Fruit fly (Drosophila melanogaster) whole organism, embryonic: ENCODE results near the gene Srrm234.

Experiments
- BEAF-32 ChIP-seq: fragments of 200-800 bp; sonication (Bioruptor generic); optimal IDR thresholded peaks from 3 replicates; lab custom pipeline; 2017; ENCODE audit warnings: missing biosample characterization, missing genetic modification characterization, mild to moderate bottlenecking, moderate library complexity, missing genetic modification reagents
- Bgb ChIP-seq: fragments of 200-800 bp; sonication (Bioruptor generic); IDR thresholded peaks from 2 replicates; pipeline ENCODE4 v1.3.6; 2022; ENCODE audit warnings: missing biosample characterization, missing genetic modification characterization; ENCODE audit not compliant: partially characterized antibody
- CG11093 ChIP-seq: fragments of 200-800 bp; sonication (Bioruptor generic); IDR thresholded peaks from 3 replicates; pipeline ENCODE4 v1.3.6; 2022; ENCODE audit warnings: missing biosample characterization, missing genetic modification characterization
- CG11560 ChIP-seq: fragments of 200-800 bp; sonication (Bioruptor generic); IDR thresholded peaks from 3 replicates; pipeline ENCODE4 v1.3.6; 2022; ENCODE audit warnings: missing biosample characterization, missing genetic modification characterization
- CG13287 ChIP-seq: fragments of 200-800 bp; sonication (Bioruptor generic); IDR thresholded peaks from 2 replicates; pipeline ENCODE4 v1.3.6; 2022; ENCODE audit warnings: missing biosample characterization, missing genetic modification characterization; ENCODE audit not compliant: partially characterized antibody
- CG15514 ChIP-seq: fragments of 200-800 bp; sonication (Bioruptor generic); optimal IDR thresholded peaks from 3 replicates; lab custom pipeline; 2017; ENCODE audit warnings: missing biosample characterization, missing genetic modification characterization, mild to moderate bottlenecking, moderate library complexity, missing genetic modification reagents
- CG1602 ChIP-seq: fragments of 200-800 bp; sonication (Bioruptor generic); optimal IDR thresholded peaks from 3 replicates; lab custom pipeline; 2016; ENCODE audit warnings: missing biosample characterization, missing genetic modification characterization
- CG1603 ChIP-seq: fragments of 200-800 bp; sonication (Bioruptor generic); optimal IDR thresholded peaks from 2 replicates; lab custom pipeline; 2019; ENCODE audit warnings: missing biosample characterization, mild to moderate bottlenecking, missing genetic modification characterization, moderate library complexity
- CG1647 ChIP-seq: fragments of 200-800 bp; sonication (Bioruptor generic); optimal IDR thresholded peaks from 3 replicates; lab custom pipeline; 2016; ENCODE audit warnings: missing biosample characterization, missing genetic modification characterization
- CG3065 ChIP-seq: fragments of 200-800 bp; sonication (Bioruptor generic); optimal IDR thresholded peaks from 2 replicates; lab custom pipeline; 2016; ENCODE audit warnings: missing biosample characterization, missing genetic modification characterization
- CG31441 ChIP-seq: fragments of 200-800 bp; sonication (Bioruptor generic); IDR thresholded peaks from 2 replicates; pipeline ENCODE4 v1.3.6; 2022; ENCODE audit warnings: missing biosample characterization, missing genetic modification characterization
- CG4617 ChIP-seq: fragments of 200-800 bp; sonication (Bioruptor generic); optimal IDR thresholded peaks from 3 replicates; lab custom pipeline; 2016; ENCODE audit warnings: missing biosample characterization, missing genetic modification characterization, borderline replicate concordance
- CG6175 ChIP-seq: fragments of 200-800 bp; sonication (Bioruptor generic); IDR thresholded peaks from 3 replicates; pipeline ENCODE4 v1.3.6; 2022; ENCODE audit warnings: missing biosample characterization, missing genetic modification characterization
- CG6791 ChIP-seq: fragments of 200-800 bp; sonication (Bioruptor generic); IDR thresholded peaks from 3 replicates; pipeline ENCODE4 v1.3.6; 2022; ENCODE audit warnings: missing biosample characterization, missing genetic modification characterization; ENCODE audit not compliant: partially characterized antibody
- CG7786 ChIP-seq: fragments of 200-800 bp; sonication (Bioruptor generic); optimal IDR thresholded peaks from 2 replicates; lab custom pipeline; 2016; ENCODE audit warnings: missing biosample characterization, missing genetic modification characterization
- D ChIP-seq, 2 experiments: fragments of 200-800 bp in 1 of 2; fragments of >200 bp in 1 of 2; sonication (Bioruptor generic) in 1 of 2; optimal IDR thresholded peaks; 2 replicates in 1 of 2; 3 replicates in 1 of 2; lab custom pipeline; 2017; ENCODE audit warnings: mild to moderate bottlenecking in 1 of 2, missing biosample characterization in 1 of 2, missing genetic modification characterization in 1 of 2, missing genetic modification reagents in 1 of 2
- Dll ChIP-seq: fragments of 200-800 bp; sonication (Bioruptor generic); IDR thresholded peaks from 4 replicates; pipeline ENCODE4 v1.3.6; 2022; ENCODE audit warnings: missing biosample characterization, missing genetic modification characterization; ENCODE audit not compliant: partially characterized antibody
- Doc3 ChIP-seq: fragments of 200-800 bp; sonication (Bioruptor generic); IDR thresholded peaks from 3 replicates; pipeline ENCODE4 v1.3.6; 2022; ENCODE audit warnings: missing biosample characterization, missing genetic modification characterization; ENCODE audit not compliant: partially characterized antibody
- Drgx ChIP-seq: fragments of 200-800 bp; sonication (Bioruptor generic); IDR thresholded peaks from 2 replicates; pipeline ENCODE4 v1.3.6; 2022; ENCODE audit warnings: missing biosample characterization, missing genetic modification characterization
- H15 ChIP-seq: fragments of 200-800 bp; sonication (Bioruptor generic); IDR thresholded peaks from 3 replicates; pipeline ENCODE4 v1.3.6; 2022; ENCODE audit warnings: missing biosample characterization, missing genetic modification characterization
- HHEX ChIP-seq: fragments of 200-800 bp; sonication (Bioruptor generic); optimal IDR thresholded peaks from 3 replicates; lab custom pipeline; 2017; ENCODE audit warnings: missing biosample characterization, mild to moderate bottlenecking, missing genetic modification characterization, missing genetic modification reagents
- Hand ChIP-seq: fragments of 200-800 bp; sonication (Bioruptor generic); optimal IDR thresholded peaks from 2 replicates; lab custom pipeline; 2017; ENCODE audit warnings: mild to moderate bottlenecking, missing biosample characterization, missing genetic modification reagents, missing genetic modification characterization
- Hr78 ChIP-seq, 2 experiments: fragments of 200-800 bp in 1 of 2; fragments of >200 bp in 1 of 2; sonication (Bioruptor generic) in 1 of 2; optimal IDR thresholded peaks; 2 replicates each; lab custom pipeline; 2017 to 2019; ENCODE audit warnings: missing biosample characterization in 2 of 2, missing genetic modification characterization in 2 of 2, mild to moderate bottlenecking in 1 of 2, moderate library complexity in 1 of 2
- MBD-R2 ChIP-seq: fragments of 200-800 bp; sonication (Bioruptor generic); IDR thresholded peaks from 2 replicates; pipeline ENCODE4 v1.3.6; 2022; ENCODE audit warnings: missing biosample characterization, missing genetic modification characterization
- Med ChIP-seq: fragments of 200-800 bp; sonication (Bioruptor generic); peaks from one replicate; lab custom pipeline; 2016; ENCODE audit warnings: missing biosample characterization, missing genetic modification characterization, mild to moderate bottlenecking, inconsistent platforms, moderate library complexity
- NfI ChIP-seq: fragments of 200-800 bp; sonication (Bioruptor generic); optimal IDR thresholded peaks from 3 replicates; lab custom pipeline; 2018; ENCODE audit warnings: missing biosample characterization, mild to moderate bottlenecking, missing genetic modification characterization, moderate library complexity
- PHDP ChIP-seq: fragments of 200-800 bp; sonication (Bioruptor generic); optimal IDR thresholded peaks from 3 replicates; lab custom pipeline; 2018; ENCODE audit warnings: missing biosample characterization, mild to moderate bottlenecking, missing genetic modification characterization, moderate library complexity
- Ravus ChIP-seq: fragments of 200-800 bp; sonication (Bioruptor generic); IDR thresholded peaks from 2 replicates; pipeline ENCODE4 v1.3.6; 2022; ENCODE audit warnings: missing biosample characterization, missing genetic modification characterization
- Tbp ChIP-seq: fragments of >200 bp; optimal IDR thresholded peaks from 2 replicates; lab custom pipeline; 2018; ENCODE audit warnings: missing biosample characterization, missing genetic modification characterization
- Trl ChIP-seq, 3 experiments: fragments of >200 bp in 2 of 3; fragments of 200-800 bp in 1 of 3; sonication (Bioruptor generic) in 1 of 3; optimal IDR thresholded peaks; 2 replicates in 1 of 3; 3 replicates in 2 of 3; lab custom pipeline; 2016 to 2017; ENCODE audit warnings: missing biosample characterization in 1 of 3, missing genetic modification characterization in 1 of 3
- YL-1 ChIP-seq: fragments of 200-800 bp; sonication (Bioruptor generic); optimal IDR thresholded peaks from 3 replicates; lab custom pipeline; 2017; ENCODE audit warnings: missing biosample characterization, mild to moderate bottlenecking, missing genetic modification characterization
- amos ChIP-seq: fragments of 200-800 bp; sonication (Bioruptor generic); IDR thresholded peaks from 2 replicates; pipeline ENCODE4 v1.3.6; 2022; ENCODE audit warnings: missing biosample characterization, missing genetic modification characterization; ENCODE audit not compliant: partially characterized antibody
- bbx ChIP-seq: fragments of 200-800 bp; sonication (Bioruptor generic); IDR thresholded peaks from 2 replicates; pipeline ENCODE4 v1.3.6; 2022; ENCODE audit warnings: missing biosample characterization, missing genetic modification characterization; ENCODE audit not compliant: partially characterized antibody
- bsh ChIP-seq, 2 experiments: fragments of 200-800 bp; sonication (Bioruptor generic); optimal IDR thresholded peaks; 2 replicates each; lab custom pipeline; 2017 to 2018; ENCODE audit warnings: mild to moderate bottlenecking in 2 of 2, missing biosample characterization in 2 of 2, missing genetic modification characterization in 2 of 2, moderate library complexity in 1 of 2
- chn ChIP-seq: fragments of 200-800 bp; sonication (Bioruptor generic); optimal IDR thresholded peaks from 2 replicates; lab custom pipeline; 2016; ENCODE audit warnings: missing biosample characterization, missing genetic modification characterization
- emc ChIP-seq: fragments of 200-800 bp; sonication (Bioruptor generic); optimal IDR thresholded peaks from 2 replicates; lab custom pipeline; 2016; ENCODE audit warnings: missing biosample characterization, missing genetic modification characterization
- gce ChIP-seq: fragments of 200-800 bp; sonication (Bioruptor generic); IDR thresholded peaks from 3 replicates; pipeline ENCODE4 v1.3.6; 2022; ENCODE audit warnings: missing biosample characterization, missing genetic modification characterization
- gcm ChIP-seq: fragments of 200-800 bp; sonication (Bioruptor generic); optimal IDR thresholded peaks from 2 replicates; lab custom pipeline; 2019; ENCODE audit warnings: missing biosample characterization, mild to moderate bottlenecking, missing genetic modification characterization, moderate library complexity
- jigr1 ChIP-seq: fragments of 200-800 bp; sonication (Bioruptor generic); IDR thresholded peaks from 3 replicates; pipeline ENCODE4 v1.3.6; 2022; ENCODE audit warnings: missing biosample characterization, missing genetic modification characterization
- knrl ChIP-seq: fragments of 200-800 bp; sonication (Bioruptor generic); IDR thresholded peaks from 3 replicates; pipeline ENCODE4 v1.3.6; 2022; ENCODE audit warnings: missing biosample characterization, missing genetic modification characterization; ENCODE audit not compliant: partially characterized antibody
- pan ChIP-seq, 4 experiments: fragments of >200 bp in 3 of 4; fragments of 200-800 bp in 1 of 4; sonication (Bioruptor generic) in 1 of 4; optimal IDR thresholded peaks in 3 of 4; IDR thresholded peaks in 1 of 4; 2 replicates each; pipeline versions ENCODE4 v1.3.6 to Lab custom; 2017 to 2022; ENCODE audit warnings: missing biosample characterization in 2 of 4, missing genetic modification characterization in 2 of 4, mixed read lengths in 1 of 4
- pfk ChIP-seq: fragments of 200-800 bp; sonication (Bioruptor generic); optimal IDR thresholded peaks from 2 replicates; lab custom pipeline; 2018; ENCODE audit warnings: missing biosample characterization, mild to moderate bottlenecking, missing genetic modification characterization, moderate library complexity
- pzg ChIP-seq: fragments of 200-800 bp; sonication (Bioruptor generic); optimal IDR thresholded peaks from 3 replicates; lab custom pipeline; 2018; ENCODE audit warnings: missing biosample characterization, mild to moderate bottlenecking, missing genetic modification characterization, moderate library complexity
- sisA ChIP-seq: fragments of 200-800 bp; sonication (Bioruptor generic); IDR thresholded peaks from 2 replicates; pipeline ENCODE4 v1.3.6; 2022; ENCODE audit warnings: missing biosample characterization, missing genetic modification characterization
- vnd ChIP-seq: fragments of 200-800 bp; sonication (Bioruptor generic); IDR thresholded peaks from 3 replicates; pipeline ENCODE4 v1.3.6; 2022; ENCODE audit warnings: missing biosample characterization, missing genetic modification characterization; ENCODE audit not compliant: partially characterized antibody
- wek ChIP-seq: fragments of 200-800 bp; sonication (Bioruptor generic); optimal IDR thresholded peaks from 3 replicates; lab custom pipeline; 2018; ENCODE audit warnings: missing biosample characterization, mild to moderate bottlenecking, missing genetic modification characterization, moderate library complexity

The Srrm234 gene

dm6 chr3L:1652700-1653200, 12.1 kb downstream of the Srrm234 start, which contains the start of the genes CG7970 and Vta1 (continued):
- TF ChIP-seq Med (GFP tag; lab: Kevin White, UChicago) (peak; percentile 56), CG1647 (GFP tag; lab: Kevin White, UChicago) (no peak), Hand (GFP tag; lab: Kevin White, UChicago) (no peak), Bgb (GFP tag; lab: Robert Waterston, UW) (peak; percentile 27; the same call in 1 of the 2 replicates), Ravus (GFP tag; lab: Robert Waterston, UW) (no peak), jigr1 (no peak), PHDP (tag; lab: Kevin White, UChicago) (no peak), MBD-R2 (GFP tag; lab: Robert Waterston, UW) (peak; percentile 82), pan (optimal IDR thresholded peaks at IDR 0.05; lab: Kevin White, UChicago) (no peak), pan (GFP tag; optimal IDR thresholded peaks at IDR 0.05 in 1 of 2, IDR thresholded peaks at IDR 0.05 in 1 of 2) (no peak), knrl (GFP tag; lab: Robert Waterston, UW) (0 out of 3 replicates have a peak, but pooled peaks have one; percentile 28), amos (peak; percentile 30; the same call in 1 of the 2 replicates), gce (GFP tag; lab: Robert Waterston, UW) (no peak), HHEX (no peak), emc (GFP tag; lab: Kevin White, UChicago) (no peak), CG6175 (no peak), Tbp (GFP tag; lab: Kevin White, UChicago) (no peak), NfI (GFP tag; lab: Kevin White, UChicago) (no peak), CG1603 (tag; lab: Kevin White, UChicago) (no peak), CG7786 (GFP tag; lab: Kevin White, UChicago) (no peak), Doc3 (GFP tag; lab: Robert Waterston, UW) (no peak), bbx (GFP tag; lab: Robert Waterston, UW) (0 out of 2 replicates have a peak, but pooled peaks have one; percentile 47), CG11093 (GFP tag; lab: Robert Waterston, UW) (no peak), pzg (peak; percentile 79), Hr78 (GFP tag; optimal IDR thresholded peaks at IDR 0.05; lab: Kevin White, UChicago) (peak in 1 of 2 experiments; percentile 94), CG31441 (GFP tag; lab: Robert Waterston, UW) (no peak), CG11560 (no peak), gcm (GFP tag; lab: Kevin White, UChicago) (no peak), H15 (GFP tag; lab: Robert Waterston, UW) (no peak), chn (GFP tag; lab: Kevin White, UChicago) (no peak), BEAF-32 (GFP tag; lab: Kevin White, UChicago) (peak; percentile 8), YL-1 (GFP tag; lab: Kevin White, UChicago) (peak; percentile 68), sisA (GFP tag; lab: Robert Waterston, UW) (no peak), CG4617 (GFP tag; lab: Kevin White, UChicago) (peak; percentile 87), Dll (GFP tag; lab: Robert Waterston, UW) (0 out of 4 replicates have a peak, but pooled peaks have one; percentile 26), CG6791 (GFP tag; lab: Robert Waterston, UW) (0 out of 3 replicates have a peak, but pooled peaks have one; percentile 36), Trl (optimal IDR thresholded peaks at IDR 0.05; lab: Kevin White, UChicago) (peak in 1 of 2 experiments; percentile 22), Trl (GFP tag; optimal IDR thresholded peaks at IDR 0.05; lab: Kevin White, UChicago) (no peak), wek (GFP tag; lab: Kevin White, UChicago) (no peak), CG13287 (GFP tag; lab: Robert Waterston, UW) (peak; percentile 43; the same call in 1 of the 2 replicates), bsh (GFP tag; optimal IDR thresholded peaks at IDR 0.05; lab: Kevin White, UChicago) (peak in 1 of 2 experiments; percentile 74), vnd (no peak), CG1602 (GFP tag; lab: Kevin White, UChicago) (no peak), CG15514 (peak; percentile 99), D (optimal IDR thresholded peaks at IDR 0.05; lab: Kevin White, UChicago) (peak; percentile 5), D (GFP tag; optimal IDR thresholded peaks at IDR 0.05; lab: Kevin White, UChicago) (no peak), CG3065 (GFP tag; lab: Kevin White, UChicago) (no peak), pfk (no peak), Drgx (GFP tag; lab: Robert Waterston, UW) (peak; percentile 63)
